Worm (Caenorhabditis elegans) whole organism, early embryonic: ENCODE results near the gene F53A2.9.

Source experiments
- B0310.2 ChIP-seq: sonication (generic microtip); optimal IDR thresholded peaks from 2 replicates; lab custom pipeline; 2016; ENCODE audit warnings: mild to moderate bottlenecking, missing genetic modification characterization, missing compliant biosample characterization
- F13C5.2 ChIP-seq: sonication (generic microtip); optimal IDR thresholded peaks from 2 replicates; lab custom pipeline; 2017; ENCODE audit warnings: mild to moderate bottlenecking, missing genetic modification characterization, inconsistent platforms, missing compliant biosample characterization
- aly-1 ChIP-seq: sonication (generic microtip); optimal IDR thresholded peaks from 2 replicates; lab custom pipeline; 2016; ENCODE audit warnings: missing genetic modification characterization, missing compliant biosample characterization
- ama-1 ChIP-seq: fragments of 150-350 bp; optimal IDR thresholded peaks from 2 replicates; lab custom pipeline; 2014
- ceh-13 ChIP-seq: fragments of 200-800 bp; sonication (Bioruptor generic); optimal IDR thresholded peaks from 2 replicates; lab custom pipeline; 2018; ENCODE audit warnings: mild to moderate bottlenecking, missing genetic modification characterization, missing compliant biosample characterization
- ceh-36 ChIP-seq: sonication (generic microtip); optimal IDR thresholded peaks from 2 replicates; lab custom pipeline; 2016; ENCODE audit warnings: missing genetic modification characterization, inconsistent platforms, missing compliant biosample characterization
- ets-7 ChIP-seq: sonication (generic microtip); optimal IDR thresholded peaks from 2 replicates; lab custom pipeline; 2016; ENCODE audit warnings: missing genotype, missing genetic modification characterization, missing compliant biosample characterization
- flt-1 ChIP-seq: fragments of 200-800 bp; sonication (Bioruptor generic); IDR thresholded peaks from 2 replicates; pipeline ENCODE4 v1.3.6; 2022; ENCODE audit warnings: missing genetic modification characterization, missing compliant biosample characterization
- hmbx-1 ChIP-seq: sonication (generic microtip); optimal IDR thresholded peaks from 2 replicates; lab custom pipeline; 2016; ENCODE audit warnings: mild to moderate bottlenecking, missing genetic modification characterization, missing compliant biosample characterization
- hmg-4 ChIP-seq: fragments of 200-800 bp; sonication (Bioruptor generic); optimal IDR thresholded peaks from 2 replicates; lab custom pipeline; 2018; ENCODE audit warnings: mild to moderate bottlenecking, missing genetic modification characterization, missing compliant biosample characterization
- hnd-1 ChIP-seq: sonication (generic microtip); optimal IDR thresholded peaks from 2 replicates; lab custom pipeline; 2016; ENCODE audit warnings: missing genetic modification characterization, missing compliant biosample characterization
- pes-1 ChIP-seq: fragments of 200-800 bp; sonication (Bioruptor generic); IDR thresholded peaks from 2 replicates; pipeline ENCODE4 v1.3.6; 2022; ENCODE audit warnings: missing genetic modification reagents, missing genetic modification characterization, missing compliant biosample characterization
- scrt-1 ChIP-seq: fragments of 200-800 bp; sonication (Bioruptor generic); IDR thresholded peaks from 2 replicates; pipeline ENCODE4 v1.3.6; 2022; ENCODE audit warnings: missing genetic modification characterization, missing compliant biosample characterization
- sea-1 ChIP-seq: fragments of 200-800 bp; sonication (Bioruptor generic); conservative IDR thresholded peaks from 2 replicates; pipeline ENCODE4 v1.3.6; 2022; ENCODE audit warnings: missing genetic modification characterization, missing compliant biosample characterization
- tbx-11 ChIP-seq: fragments of 200-800 bp; sonication (Bioruptor generic); IDR thresholded peaks from 2 replicates; pipeline ENCODE4 v1.3.6; 2022; ENCODE audit warnings: missing genetic modification characterization, missing compliant biosample characterization
- tbx-37 ChIP-seq: fragments of 200-800 bp; sonication (Bioruptor generic); conservative IDR thresholded peaks from 2 replicates; pipeline ENCODE4 v1.3.6; 2022; ENCODE audit warnings: missing genetic modification reagents, missing genetic modification characterization, missing compliant biosample characterization
- tra-4 ChIP-seq: sonication (generic microtip); optimal IDR thresholded peaks from 2 replicates; lab custom pipeline; 2017; ENCODE audit warnings: missing genetic modification characterization, missing compliant biosample characterization

F53A2.9 gene

DNA sequence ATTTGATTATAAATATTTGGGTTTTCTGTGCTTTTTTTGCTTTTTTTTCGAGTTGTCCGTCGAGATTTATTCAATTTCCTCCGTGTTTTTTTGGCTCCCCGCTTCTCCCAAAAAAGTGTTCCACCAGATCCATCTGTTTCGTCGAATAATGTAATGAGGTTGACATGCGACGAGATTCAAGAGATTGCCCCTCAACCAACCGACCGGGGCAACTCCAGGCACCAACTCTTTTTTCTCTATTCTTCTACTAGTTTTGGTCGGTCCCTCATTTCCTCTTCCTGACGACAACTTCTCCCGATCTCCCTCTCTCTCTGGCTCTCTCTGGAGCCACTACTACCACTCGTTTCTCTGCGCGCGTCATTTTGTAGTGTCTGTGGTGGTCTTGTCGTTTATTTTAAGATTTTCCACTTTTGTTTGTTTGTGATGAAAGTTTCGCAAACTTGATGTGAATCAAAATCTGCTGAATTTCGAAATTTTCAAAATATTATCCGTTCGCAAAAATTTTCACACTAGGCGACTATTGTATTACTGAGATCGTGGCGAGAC is 11.3 kb downstream of the F53A2.9 start:
- TF ChIP-seq flt-1 (GFP tag; lab: Robert Waterston, UW) = no peak
- no peak for TF ChIP-seq ceh-13
- no peak for TF ChIP-seq hmg-4
- TF ChIP-seq ceh-36 (tag; lab: Kevin White, UChicago) = no peak
- no peak for TF ChIP-seq hnd-1 (tag; lab: Kevin White, UChicago)
- TF ChIP-seq tbx-37 (GFP tag; lab: Robert Waterston, UW) = no peak
- no peak for TF ChIP-seq tbx-11 (GFP tag; lab: Robert Waterston, UW)
- no peak for TF ChIP-seq F13C5.2 (tag; lab: Kevin White, UChicago)
- TF ChIP-seq pes-1 (GFP tag; lab: Robert Waterston, UW) = no peak
- no peak for TF ChIP-seq sea-1
- TF ChIP-seq aly-1 (tag; lab: Kevin White, UChicago) = no peak
- TF ChIP-seq B0310.2 (tag; lab: Kevin White, UChicago) = no peak
- no peak for TF ChIP-seq ama-1 (lab: Kevin White, UChicago)

DNA sequence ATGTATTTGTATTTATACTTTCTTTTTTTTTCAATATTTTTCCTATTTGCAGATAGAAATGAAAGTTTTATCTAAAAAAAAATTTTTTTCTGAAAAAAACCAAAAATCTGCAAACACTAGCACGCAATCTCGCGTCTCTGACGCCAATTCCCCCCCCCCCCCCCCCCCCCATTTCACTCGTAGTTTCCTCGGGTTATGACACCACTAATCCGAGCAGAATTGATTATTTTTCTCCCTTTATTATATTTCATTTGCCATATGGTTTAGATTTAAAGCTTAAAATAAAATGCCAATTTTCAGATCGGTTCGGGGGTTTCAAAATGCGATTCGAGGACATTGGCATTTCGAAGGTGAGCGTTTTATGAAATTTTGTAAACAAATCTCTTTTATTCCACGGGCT is 12.4 kb downstream of the F53A2.9 start, which contains the start of gene mtm-6:
TSS of gene mtm-6 (plus strand) at position 301 of the 400 bp plus-strand sequence.
- TF ChIP-seq tra-4 (tag; lab: Kevin White, UChicago) = no peak

DNA sequence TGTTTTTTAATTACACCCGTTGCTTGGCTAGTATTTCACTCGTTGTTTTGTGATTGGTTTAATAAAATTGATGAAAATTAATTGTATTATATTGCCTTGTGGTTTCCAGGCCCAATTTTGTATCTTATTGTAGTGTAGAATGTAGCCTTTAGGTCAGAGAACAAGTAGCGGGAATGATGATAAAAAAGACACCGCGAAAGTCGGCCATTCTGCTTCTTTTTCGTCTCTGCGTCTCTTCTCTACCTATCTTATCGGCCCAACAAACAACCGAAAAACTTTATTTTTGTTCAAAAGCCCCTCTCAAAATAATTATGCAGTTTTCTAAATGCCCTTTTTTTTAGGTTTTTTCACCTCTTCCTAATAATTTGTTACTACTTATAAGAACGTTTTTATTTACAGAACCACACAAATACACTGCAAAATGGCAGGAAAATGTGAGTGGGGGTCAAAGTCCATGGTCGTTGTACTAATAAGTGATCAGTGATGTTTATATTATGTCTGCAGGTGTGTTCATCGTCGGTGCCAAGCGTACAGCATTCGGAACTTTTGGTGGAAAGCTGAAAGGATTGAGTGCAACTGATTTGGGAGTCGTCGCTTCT is 14.5 kb downstream of the F53A2.9 start, which contains the start of gene acaa-2:
TSS of gene acaa-2 (plus strand) at position 400 of the 599 bp plus-strand sequence.
- TF ChIP-seq pes-1 (GFP tag; lab: Robert Waterston, UW) = no peak
- TF ChIP-seq tbx-37 (GFP tag; lab: Robert Waterston, UW) = no peak
- no peak for TF ChIP-seq hmg-4
- TF ChIP-seq F13C5.2 (tag; lab: Kevin White, UChicago) = no peak
- TF ChIP-seq flt-1 (GFP tag; lab: Robert Waterston, UW) = no peak
- no peak for TF ChIP-seq tra-4 (tag; lab: Kevin White, UChicago)
- no peak for TF ChIP-seq hnd-1 (tag; lab: Kevin White, UChicago)
- no peak for TF ChIP-seq ets-7 (tag; lab: Kevin White, UChicago)
- TF ChIP-seq ceh-36 (tag; lab: Kevin White, UChicago) = no peak

DNA sequence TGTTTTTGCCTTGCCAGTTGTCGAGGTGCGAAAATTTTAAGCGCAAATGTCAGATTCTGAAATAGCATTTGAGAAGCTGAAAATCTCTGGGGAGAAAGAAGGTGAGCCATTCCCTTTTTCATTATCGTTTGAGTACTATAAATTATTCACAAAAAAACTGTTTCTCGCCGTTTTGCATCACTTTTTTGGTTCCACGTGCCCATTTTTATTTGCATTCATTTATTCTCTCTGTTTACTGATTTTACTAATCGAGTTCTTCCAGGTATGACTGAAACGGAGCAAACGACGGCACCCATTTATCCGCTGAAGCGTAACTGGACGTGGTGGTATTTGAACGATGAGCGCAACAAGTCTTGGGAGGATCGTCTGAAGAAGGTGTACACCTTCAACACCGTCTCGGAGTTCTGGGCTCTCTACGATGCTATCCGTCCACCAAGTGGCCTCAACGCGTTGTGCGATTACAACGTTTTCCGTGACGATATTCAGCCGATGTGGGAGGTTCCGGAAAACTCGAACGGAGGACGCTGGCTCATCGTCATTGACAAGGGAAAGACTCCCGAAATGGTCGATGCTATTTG is 15.5 kb downstream of the F53A2.9 start:
- TF ChIP-seq hmg-4 = no peak
- TF ChIP-seq tbx-11 (GFP tag; lab: Robert Waterston, UW) = no peak
- no peak for TF ChIP-seq flt-1 (GFP tag; lab: Robert Waterston, UW)
- TF ChIP-seq ceh-36 (tag; lab: Kevin White, UChicago) = no peak
- TF ChIP-seq ets-7 (tag; lab: Kevin White, UChicago) = no peak

DNA sequence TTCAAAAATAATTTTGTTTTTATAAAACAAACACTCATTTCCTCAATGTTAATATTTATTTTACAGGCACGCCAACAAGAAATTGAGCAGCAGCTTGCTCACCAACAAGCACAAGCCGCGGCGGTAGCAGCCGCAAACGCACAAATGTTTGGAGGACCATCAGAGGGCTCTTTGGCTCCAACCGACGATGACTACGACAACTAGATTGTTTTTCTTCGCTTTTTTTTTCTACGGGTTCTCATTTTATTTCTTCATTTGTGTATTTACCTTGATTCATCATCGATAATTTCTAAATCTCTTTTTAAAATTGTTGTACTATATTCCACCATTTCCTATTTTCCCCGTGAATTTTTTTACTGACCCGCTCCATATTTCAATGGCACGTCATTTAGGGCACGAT is 16.0 kb downstream of the F53A2.9 start, which contains the start of gene ife-1:
TSS of gene ife-1 (plus strand) at position 301 of the 400 bp plus-strand sequence.
- TF ChIP-seq aly-1 (tag; lab: Kevin White, UChicago) (no peak), tbx-37 (GFP tag; lab: Robert Waterston, UW) (no peak), ceh-13 (no peak), tbx-11 (GFP tag; lab: Robert Waterston, UW) (no peak), sea-1 (no peak), ama-1 (lab: Kevin White, UChicago) (no peak), scrt-1 (GFP tag; lab: Robert Waterston, UW) (no peak), F13C5.2 (tag; lab: Kevin White, UChicago) (no peak), B0310.2 (tag; lab: Kevin White, UChicago) (no peak), ceh-36 (tag; lab: Kevin White, UChicago) (no peak), hmbx-1 (tag; lab: Kevin White, UChicago) (no peak), pes-1 (GFP tag; lab: Robert Waterston, UW) (no peak)

DNA sequence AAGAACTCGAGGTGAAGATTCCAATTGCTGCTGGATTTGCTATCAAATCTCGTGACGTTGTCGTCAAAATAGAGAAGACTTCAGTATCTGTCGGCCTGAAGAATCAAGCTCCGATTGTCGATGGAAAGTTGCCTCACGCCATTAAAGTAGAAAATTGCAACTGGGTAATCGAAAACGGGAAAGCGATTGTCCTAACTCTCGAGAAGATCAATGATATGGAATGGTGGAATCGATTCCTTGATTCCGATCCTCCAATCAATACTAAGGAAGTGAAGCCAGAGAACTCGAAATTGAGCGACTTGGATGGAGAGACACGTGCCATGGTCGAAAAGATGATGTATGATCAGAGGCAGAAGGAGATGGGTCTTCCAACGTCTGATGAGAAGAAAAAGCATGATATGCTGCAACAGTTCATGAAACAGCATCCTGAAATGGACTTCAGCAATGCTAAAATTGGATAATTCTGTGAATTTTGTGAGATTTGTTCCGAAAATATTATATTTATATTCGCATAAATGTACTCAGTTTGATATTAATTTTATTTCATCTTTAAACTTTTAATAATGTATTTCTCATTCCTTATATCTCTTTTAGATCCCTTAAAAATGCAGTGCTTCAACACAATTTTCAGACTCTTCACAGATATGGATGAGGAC is 16.9 kb downstream of the F53A2.9 start, which contains the start of gene dro-1:
TSS of gene dro-1 (plus strand) at position 606 of the 656 bp plus-strand sequence.
- TF ChIP-seq tbx-37 (GFP tag; lab: Robert Waterston, UW) (no peak), scrt-1 (GFP tag; lab: Robert Waterston, UW) (no peak), pes-1 (GFP tag; lab: Robert Waterston, UW) (no peak), tbx-11 (GFP tag; lab: Robert Waterston, UW) (no peak), ceh-36 (tag; lab: Kevin White, UChicago) (no peak), flt-1 (GFP tag; lab: Robert Waterston, UW) (no peak), ama-1 (lab: Kevin White, UChicago) (no peak), ceh-13 (no peak)

- TF ChIP-seq aly-1 (tag; lab: Kevin White, UChicago) = no peak
- no peak for TF ChIP-seq hmg-4
- TF ChIP-seq ets-7 (tag; lab: Kevin White, UChicago) = no peak
- TF ChIP-seq pes-1 (GFP tag; lab: Robert Waterston, UW) = no peak
- TF ChIP-seq ceh-13 = no peak
- TF ChIP-seq hnd-1 (tag; lab: Kevin White, UChicago) = no peak
- TF ChIP-seq tbx-11 (GFP tag; lab: Robert Waterston, UW) = no peak
- TF ChIP-seq ama-1 (lab: Kevin White, UChicago) = no peak
- no peak for TF ChIP-seq F13C5.2 (tag; lab: Kevin White, UChicago)
- TF ChIP-seq sea-1 = no peak
- TF ChIP-seq flt-1 (GFP tag; lab: Robert Waterston, UW) = no peak
Observed at ce11 chrIII:13341275-13341626, 17.9 kb downstream of the F53A2.9 start, which contains the start of gene nud-1. Gene nud-1, plus strand, starts transcription at chrIII:13341527.
